Fruit fly (Drosophila melanogaster) whole organism, prepupa: ENCODE data around the gene CG31468.

Source experiments
- CG10631 ChIP-seq: fragments of 200-800 bp; sonication (Bioruptor generic); optimal IDR thresholded peaks from 2 replicates; lab custom pipeline; 2016; ENCODE audit warnings: missing biosample characterization, missing genetic modification characterization
- CG11294 ChIP-seq: fragments of 200-800 bp; sonication (Bioruptor generic); IDR thresholded peaks from 2 replicates; pipeline ENCODE4 v1.3.6; 2022; ENCODE audit warnings: missing biosample characterization, missing genetic modification characterization
- CG11762 ChIP-seq: fragments of 200-800 bp; sonication (Bioruptor generic); optimal IDR thresholded peaks from 3 replicates; lab custom pipeline; 2016; ENCODE audit warnings: missing biosample characterization, missing genetic modification characterization; ENCODE audit not compliant: insufficient read depth
- CG11902 ChIP-seq: fragments of 200-800 bp; sonication (Bioruptor generic); optimal IDR thresholded peaks from 3 replicates; lab custom pipeline; 2016; ENCODE audit warnings: missing biosample characterization, missing genetic modification characterization
- CG1621 ChIP-seq: fragments of 200-800 bp; sonication (Bioruptor generic); optimal IDR thresholded peaks from 3 replicates; lab custom pipeline; 2018; ENCODE audit warnings: missing biosample characterization, mild to moderate bottlenecking, missing genetic modification characterization
- CG3032 ChIP-seq: fragments of 200-800 bp; optimal IDR thresholded peaks from 2 replicates; lab custom pipeline; 2019; ENCODE audit warnings: missing biosample characterization, mild to moderate bottlenecking, missing genetic modification characterization, moderate library complexity
- CG32006 ChIP-seq: fragments of 200-800 bp; sonication (Bioruptor generic); optimal IDR thresholded peaks from 3 replicates; lab custom pipeline; 2017; ENCODE audit warnings: missing biosample characterization, mild to moderate bottlenecking, missing genetic modification characterization
- CG34406 ChIP-seq: fragments of 200-800 bp; sonication (Bioruptor generic); optimal IDR thresholded peaks from 3 replicates; lab custom pipeline; 2016; ENCODE audit warnings: missing biosample characterization, missing genetic modification characterization
- CG3919 ChIP-seq: fragments of 200-800 bp; sonication (Bioruptor generic); optimal IDR thresholded peaks from 3 replicates; lab custom pipeline; 2016; ENCODE audit warnings: missing biosample characterization, missing genetic modification characterization
- CG4318 ChIP-seq: fragments of 200-800 bp; sonication (Bioruptor generic); optimal IDR thresholded peaks from 3 replicates; lab custom pipeline; 2017; ENCODE audit warnings: missing biosample characterization, mild to moderate bottlenecking, missing genetic modification characterization
- CG6163 ChIP-seq: fragments of 200-800 bp; sonication (Bioruptor generic); IDR thresholded peaks from 3 replicates; pipeline ENCODE4 v1.3.6; 2022; ENCODE audit warnings: missing biosample characterization, missing genetic modification characterization
- CG6276 ChIP-seq: fragments of 200-800 bp; sonication (Bioruptor generic); optimal IDR thresholded peaks from 2 replicates; lab custom pipeline; 2017; ENCODE audit warnings: missing biosample characterization, mild to moderate bottlenecking, missing genetic modification characterization
- CG6808 ChIP-seq: fragments of 200-800 bp; sonication (Bioruptor generic); optimal IDR thresholded peaks from 3 replicates; lab custom pipeline; 2017; ENCODE audit warnings: missing biosample characterization, missing genetic modification characterization, mild to moderate bottlenecking, moderate library complexity, missing genetic modification reagents
- CG6854 ChIP-seq: fragments of 200-800 bp; sonication (Bioruptor generic); optimal IDR thresholded peaks from 2 replicates; lab custom pipeline; 2017; ENCODE audit warnings: missing biosample characterization, mild to moderate bottlenecking, missing genetic modification characterization
- CG8119 ChIP-seq: fragments of 200-800 bp; sonication (Bioruptor generic); IDR thresholded peaks from 3 replicates; pipeline ENCODE4 v1.3.6; 2022; ENCODE audit warnings: missing biosample characterization, missing genetic modification characterization
- CG8319 ChIP-seq: fragments of 200-800 bp; sonication (Bioruptor generic); optimal IDR thresholded peaks from 3 replicates; lab custom pipeline; 2016; ENCODE audit warnings: missing biosample characterization, missing genetic modification characterization
- CG8632 ChIP-seq: fragments of 200-800 bp; sonication (Bioruptor generic); optimal IDR thresholded peaks from 3 replicates; lab custom pipeline; 2016; ENCODE audit warnings: missing biosample characterization, missing genetic modification characterization
- CG9139 ChIP-seq: fragments of 200-800 bp; sonication (Bioruptor generic); optimal IDR thresholded peaks from 3 replicates; lab custom pipeline; 2017; ENCODE audit warnings: missing biosample characterization, mild to moderate bottlenecking, missing genetic modification characterization
- Eip75B ChIP-seq: fragments of 200-800 bp; sonication (Bioruptor generic); optimal IDR thresholded peaks from 3 replicates; lab custom pipeline; 2016; ENCODE audit warnings: missing biosample characterization, missing genetic modification characterization
- Eip78C ChIP-seq: fragments of 200-800 bp; sonication (Bioruptor generic); peaks from one replicate; lab custom pipeline; 2016; ENCODE audit warnings: missing biosample characterization, missing genetic modification characterization
- Eip93F ChIP-seq: fragments of 200-800 bp; sonication (Bioruptor generic); optimal IDR thresholded peaks from 2 replicates; lab custom pipeline; 2016; ENCODE audit warnings: missing biosample characterization, mild to moderate bottlenecking, missing genetic modification characterization
- Ets96B ChIP-seq: fragments of 200-800 bp; optimal IDR thresholded peaks from 2 replicates; lab custom pipeline; 2019; ENCODE audit warnings: missing biosample characterization, mild to moderate bottlenecking, missing genetic modification characterization, moderate library complexity
- Gug ChIP-seq: fragments of 200-800 bp; sonication (Bioruptor generic); IDR thresholded peaks from 2 replicates; pipeline ENCODE4 v1.3.6; 2022; ENCODE audit warnings: missing biosample characterization, missing genetic modification characterization
- Lpt ChIP-seq: fragments of 200-800 bp; sonication (Bioruptor generic); optimal IDR thresholded peaks from 3 replicates; lab custom pipeline; 2016; ENCODE audit warnings: missing biosample characterization, missing genetic modification characterization
- Met ChIP-seq: fragments of 200-800 bp; sonication (Bioruptor generic); optimal IDR thresholded peaks from 3 replicates; lab custom pipeline; 2016; ENCODE audit warnings: missing biosample characterization, missing genetic modification characterization
- OdsH ChIP-seq: fragments of 200-800 bp; sonication (Bioruptor generic); optimal IDR thresholded peaks from 3 replicates; lab custom pipeline; 2016; ENCODE audit warnings: missing biosample characterization, missing genetic modification characterization
- Smox ChIP-seq: fragments of 200-800 bp; sonication (Bioruptor generic); optimal IDR thresholded peaks from 3 replicates; lab custom pipeline; 2016; ENCODE audit warnings: missing biosample characterization, missing genetic modification characterization
- Sox102F ChIP-seq: fragments of 200-800 bp; sonication (Bioruptor generic); optimal IDR thresholded peaks from 2 replicates; lab custom pipeline; 2016; ENCODE audit warnings: missing biosample characterization, mild to moderate bottlenecking, missing genetic modification characterization
- Sox14 ChIP-seq: fragments of 200-800 bp; sonication (Bioruptor generic); optimal IDR thresholded peaks from 3 replicates; lab custom pipeline; 2016; ENCODE audit warnings: missing biosample characterization, missing genetic modification characterization
- achi ChIP-seq: fragments of 200-800 bp; sonication (Bioruptor generic); optimal IDR thresholded peaks from 3 replicates; lab custom pipeline; 2016; ENCODE audit warnings: missing biosample characterization, missing genetic modification characterization
- acj6 ChIP-seq: fragments of 200-800 bp; sonication (Bioruptor generic); optimal IDR thresholded peaks from 3 replicates; lab custom pipeline; 2016; ENCODE audit warnings: missing biosample characterization, missing genetic modification characterization
- cyc ChIP-seq: fragments of 200-800 bp; sonication (Bioruptor generic); optimal IDR thresholded peaks from 3 replicates; lab custom pipeline; 2016; ENCODE audit warnings: missing biosample characterization, missing genetic modification characterization
- dac ChIP-seq: fragments of 200-800 bp; sonication (Bioruptor generic); optimal IDR thresholded peaks from 2 replicates; lab custom pipeline; 2017; ENCODE audit warnings: missing biosample characterization, mild to moderate bottlenecking, missing genetic modification characterization
- dsx ChIP-seq: fragments of 200-800 bp; optimal IDR thresholded peaks from 3 replicates; lab custom pipeline; 2019; ENCODE audit warnings: missing biosample characterization, mild to moderate bottlenecking, missing genetic modification characterization, moderate library complexity; ENCODE audit not compliant: poor library complexity, severe bottlenecking
- eg ChIP-seq: fragments of 200-800 bp; sonication (Bioruptor generic); IDR thresholded peaks from 3 replicates; pipeline ENCODE4 v1.3.6; 2022; ENCODE audit warnings: missing biosample characterization, missing genetic modification characterization
- esn ChIP-seq: fragments of 200-800 bp; sonication (Bioruptor generic); optimal IDR thresholded peaks from 2 replicates; lab custom pipeline; 2016; ENCODE audit warnings: missing biosample characterization, mild to moderate bottlenecking, missing genetic modification characterization, moderate library complexity
- fd85E ChIP-seq: fragments of 200-800 bp; sonication (Bioruptor generic); optimal IDR thresholded peaks from 3 replicates; lab custom pipeline; 2016; ENCODE audit warnings: missing biosample characterization, missing genetic modification characterization
- fkh ChIP-seq: fragments of 200-800 bp; sonication (Bioruptor generic); optimal IDR thresholded peaks from 3 replicates; lab custom pipeline; 2017; ENCODE audit warnings: missing biosample characterization, mild to moderate bottlenecking, missing genetic modification characterization, moderate library complexity
- pdm3 ChIP-seq: fragments of 200-800 bp; sonication (Bioruptor generic); optimal IDR thresholded peaks from 3 replicates; lab custom pipeline; 2016; ENCODE audit warnings: missing biosample characterization, missing genetic modification characterization
- salr ChIP-seq, 2 experiments: fragments of 200-800 bp; sonication (Bioruptor generic); optimal IDR thresholded peaks; 3 replicates each; lab custom pipeline; 2016 to 2018; ENCODE audit warnings: missing biosample characterization in 2 of 2, missing genetic modification characterization in 2 of 2, mild to moderate bottlenecking in 1 of 2
- spab ChIP-seq: fragments of 200-800 bp; sonication (Bioruptor generic); optimal IDR thresholded peaks from 2 replicates; lab custom pipeline; 2017; ENCODE audit warnings: missing biosample characterization, mild to moderate bottlenecking, missing genetic modification characterization, missing genetic modification reagents
- svp ChIP-seq: fragments of 200-800 bp; sonication (Bioruptor generic); peaks from one replicate; lab custom pipeline; 2016; ENCODE audit warnings: missing biosample characterization, missing genetic modification characterization
- vri ChIP-seq: fragments of 200-800 bp; sonication (Bioruptor generic); optimal IDR thresholded peaks from 3 replicates; lab custom pipeline; 2016; ENCODE audit warnings: missing biosample characterization, mild to moderate bottlenecking, missing genetic modification characterization

The CG31468 gene

DNA sequence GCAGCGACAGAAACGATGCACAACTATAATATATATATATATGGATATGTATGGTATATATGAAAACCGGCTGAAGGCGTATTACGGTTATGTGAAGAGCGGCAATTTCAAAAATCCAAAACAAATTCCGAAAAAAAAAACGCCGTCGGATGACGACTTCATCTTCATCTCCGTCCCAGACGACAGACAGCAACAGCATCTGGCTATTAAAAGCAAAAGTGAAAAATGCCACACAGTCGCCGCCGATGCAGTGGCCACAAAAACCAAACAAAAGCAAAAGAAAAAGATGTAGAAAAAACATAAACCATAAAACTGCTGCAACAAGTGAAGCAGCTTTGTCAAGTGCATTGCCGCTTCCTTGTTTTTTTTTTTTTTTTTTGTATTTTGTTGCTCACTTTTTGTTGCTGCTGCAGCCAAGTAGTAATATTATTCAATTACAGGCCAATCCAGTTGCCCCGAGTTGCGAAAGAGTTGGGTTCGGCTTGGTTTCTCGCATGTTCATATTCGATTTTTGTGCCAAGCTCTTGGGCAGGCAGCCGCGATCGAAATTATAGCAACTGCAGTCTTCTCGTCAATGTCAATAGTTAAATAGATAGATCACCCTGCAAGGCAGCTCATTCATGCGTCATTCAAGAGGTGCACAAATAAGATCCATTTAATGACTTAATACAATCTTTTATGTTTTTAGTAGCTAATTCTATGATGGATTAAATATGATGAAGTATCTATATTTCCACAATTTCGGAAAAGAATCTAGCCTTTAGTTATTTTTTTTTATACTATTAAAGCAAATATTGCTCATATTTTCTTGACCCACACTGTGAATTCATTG is 34.6 kb upstream of the CG31468 start (continued):
- peak in 1 of 2 experiments; percentile 38 for TF ChIP-seq salr (GFP tag; optimal IDR thresholded peaks at IDR 0.05; lab: Kevin White, UChicago)
- TF ChIP-seq Met (GFP tag; lab: Kevin White, UChicago), result no peak

dm6 chr3R:23733771-23734170 is 33.6 kb upstream of the CG31468 start:
- TF ChIP-seq CG11902 (GFP tag; lab: Kevin White, UChicago), result no peak
- no peak for TF ChIP-seq Ets96B (tag; lab: Kevin White, UChicago)
- no peak for TF ChIP-seq CG11294 (GFP tag; lab: Robert Waterston, UW)
- TF ChIP-seq fkh (GFP tag; lab: Kevin White, UChicago), result no peak
- TF ChIP-seq CG9139 (GFP tag; lab: Kevin White, UChicago), result no peak
- TF ChIP-seq fd85E (GFP tag; lab: Kevin White, UChicago), result no peak
- TF ChIP-seq dsx, result no peak
- TF ChIP-seq Gug (GFP tag; lab: Robert Waterston, UW), result no peak
- no peak for TF ChIP-seq esn (GFP tag; lab: Kevin White, UChicago)
- TF ChIP-seq CG11762, result no peak
- no peak for TF ChIP-seq CG32006 (GFP tag; lab: Kevin White, UChicago)
- TF ChIP-seq CG8632, result no peak
- no peak for TF ChIP-seq dac
- TF ChIP-seq achi (GFP tag; lab: Kevin White, UChicago), result no peak
- TF ChIP-seq CG8319, result no peak
- TF ChIP-seq CG10631, result no peak
- no peak for TF ChIP-seq CG1621 (tag; lab: Kevin White, UChicago)
- no peak for TF ChIP-seq Eip75B (GFP tag; lab: Kevin White, UChicago)

DNA sequence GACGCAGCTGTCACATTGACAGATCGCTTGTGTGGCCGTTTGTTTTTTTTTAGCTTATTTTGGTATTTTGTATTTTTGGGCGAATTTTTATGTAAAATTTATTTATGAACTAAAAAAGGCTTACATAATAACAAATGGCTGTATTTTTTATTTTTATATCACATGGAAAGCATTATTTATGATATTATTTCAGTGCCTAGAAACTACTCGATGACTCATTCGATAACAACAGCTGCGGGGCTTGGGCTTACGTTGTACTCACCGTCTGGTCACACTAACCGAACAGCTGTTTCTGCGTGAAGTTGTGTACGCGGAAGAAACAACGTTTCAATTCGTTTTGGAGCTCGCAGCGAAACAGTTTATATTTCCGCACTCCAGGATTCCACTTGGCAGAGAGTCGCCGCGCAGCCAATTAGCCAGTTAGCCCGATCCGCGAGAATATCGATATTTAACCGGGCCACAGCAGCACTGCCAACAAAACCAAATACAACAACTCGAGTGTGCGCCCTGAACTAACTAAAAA is 32.9 kb upstream of the CG31468 start, which contains the start of the genes Hmgcr and Rpn9:
Gene Hmgcr (plus strand): TSS at position 335 of the 523 bp plus-strand sequence.
Gene Rpn9 (minus strand): TSS at position 473 of the 523 bp plus-strand sequence.
- TF ChIP-seq Eip75B (GFP tag; lab: Kevin White, UChicago) (peak; percentile 2), esn (GFP tag; lab: Kevin White, UChicago) (peak; percentile 23), CG3919 (GFP tag; lab: Kevin White, UChicago) (peak; percentile 39), cyc (GFP tag; lab: Kevin White, UChicago) (no peak), Smox (GFP tag; lab: Kevin White, UChicago) (no peak), CG8119 (GFP tag; lab: Robert Waterston, UW) (no peak), CG4318 (GFP tag; lab: Kevin White, UChicago) (no peak), Lpt (GFP tag; lab: Kevin White, UChicago) (no peak), CG6808 (GFP tag; lab: Kevin White, UChicago) (no peak), OdsH (GFP tag; lab: Kevin White, UChicago) (no peak), spab (GFP tag; lab: Kevin White, UChicago) (no peak), CG10631 (no peak), CG3032 (tag; lab: Kevin White, UChicago) (no peak), achi (GFP tag; lab: Kevin White, UChicago) (peak; percentile 100), Ets96B (tag; lab: Kevin White, UChicago) (no peak), CG34406 (no peak), CG11294 (GFP tag; lab: Robert Waterston, UW) (no peak), Sox102F (GFP tag; lab: Kevin White, UChicago) (no peak), pdm3 (no peak), Sox14 (GFP tag; lab: Kevin White, UChicago) (peak; percentile 39), Eip78C (peak; percentile 69), eg (GFP tag; lab: Robert Waterston, UW) (peak; percentile 10; the same call in 1 of the 3 replicates), fkh (GFP tag; lab: Kevin White, UChicago) (peak; percentile 1), svp (GFP tag; lab: Kevin White, UChicago) (no peak), Eip93F (peak; percentile 52), CG6854 (GFP tag; lab: Kevin White, UChicago) (peak; percentile 22), acj6 (no peak), vri (peak; percentile 48), CG6163 (GFP tag; lab: Robert Waterston, UW) (no peak), CG6276 (GFP tag; lab: Kevin White, UChicago) (no peak), Gug (GFP tag; lab: Robert Waterston, UW) (no peak), dsx (peak; percentile 11)
